Worm (Caenorhabditis elegans): ENCODE measurements around the gene Y51A2B.5.

ce11 chrV:18355742-18356141, 33.3 kb upstream of the Y51A2B.5 start, which contains the start of gene C08E8.2:
- TF ChIP-seq elt-3 (tag; optimal IDR thresholded peaks at IDR 0.05) (no peak), ama-1 (optimal IDR thresholded peaks at IDR 0.05) (no peak), zag-1 (tag; optimal IDR thresholded peaks at IDR 0.05) (no peak), pqm-1 (tag; optimal IDR thresholded peaks at IDR 0.05) (no peak), jun-1 (tag; optimal IDR thresholded peaks at IDR 0.05) (no peak), ceh-9 (tag; optimal IDR thresholded peaks at IDR 0.05) (no peak), lin-39 (tag; optimal IDR thresholded peaks at IDR 0.05) (no peak), nfya-1 (tag; optimal IDR thresholded peaks at IDR 0.05; ENCODE audit: insufficient read depth) (no peak), ceh-28 (tag; optimal IDR thresholded peaks at IDR 0.05) (no peak), nhr-23 (tag; optimal IDR thresholded peaks at IDR 0.05) (no peak), nhr-76 (tag; optimal IDR thresholded peaks at IDR 0.05) (no peak), fos-1 (tag; optimal IDR thresholded peaks at IDR 0.05) (no peak)
